Worm (Caenorhabditis elegans): ENCODE data around the gene best-3.

DNA sequence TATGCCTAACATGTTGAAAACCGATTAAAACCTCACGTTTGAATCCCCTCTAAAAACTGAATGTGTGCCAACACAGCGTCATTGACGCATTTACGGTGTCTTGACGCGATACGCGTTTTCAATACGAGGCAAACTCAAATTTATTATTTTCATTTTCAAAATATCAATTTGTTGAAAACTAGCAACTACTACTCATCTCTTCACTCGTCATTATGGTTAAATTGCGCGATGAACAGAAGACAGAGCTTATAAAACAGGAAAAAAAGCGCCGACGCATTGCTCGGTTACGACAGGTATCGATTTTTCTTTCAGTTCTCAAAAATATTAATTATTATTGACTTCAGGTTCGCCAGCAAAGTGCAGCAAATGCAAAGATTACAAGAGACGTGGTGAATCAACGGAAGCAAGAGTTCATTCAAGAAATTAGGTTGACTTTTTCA, 11.8 kb downstream of the best-3 start, which contains the start of gene enee-1:
- TF ChIP-seq ceh-82 (tag; optimal IDR thresholded peaks at IDR 0.05) = peak; percentile 67
- no peak for TF ChIP-seq nhr-11 (tag; optimal IDR thresholded peaks at IDR 0.05)
- no peak for TF ChIP-seq alr-1 (tag; optimal IDR thresholded peaks at IDR 0.05)
- peak; percentile 62 for TF ChIP-seq lin-11 (tag; optimal IDR thresholded peaks at IDR 0.05)
- TF ChIP-seq unc-55 (GFP tag; optimal IDR thresholded peaks at IDR 0.05) = peak; percentile 97
- TF ChIP-seq nhr-77 (tag; optimal IDR thresholded peaks at IDR 0.05) = peak; percentile 18
- no peak for TF ChIP-seq elt-3 (tag; optimal IDR thresholded peaks at IDR 0.05)
- peak; percentile 87 for TF ChIP-seq ama-1 (optimal IDR thresholded peaks at IDR 0.05)
- TF ChIP-seq skn-1 (tag; optimal IDR thresholded peaks at IDR 0.05) = peak; percentile 23
- peak; percentile 18 for TF ChIP-seq elt-1 (tag; optimal IDR thresholded peaks at IDR 0.05)
- TF ChIP-seq lin-13 (GFP tag; optimal IDR thresholded peaks at IDR 0.05) = peak; percentile 91
- no peak for TF ChIP-seq nhr-12 (tag; optimal IDR thresholded peaks at IDR 0.05)
- no peak for TF ChIP-seq unc-62 (GFP tag; optimal IDR thresholded peaks at IDR 0.05)

Measured in whole organism, L2 larva.